Worm (Caenorhabditis elegans) whole organism, mixed stage, embryonic: Measurements from ENCODE around the gene W08E12.4.

ENCODE experiments used
- elt-3 ChIP-seq: fragments of 150-350 bp; optimal IDR thresholded peaks from 2 replicates; lab custom pipeline; 2014; ENCODE audit warnings: missing biosample characterization, missing genetic modification characterization
- lin-13 ChIP-seq: fragments of 150-350 bp; optimal IDR thresholded peaks from 2 replicates; lab custom pipeline; 2014; ENCODE audit warnings: missing biosample characterization, missing genetic modification characterization
- nhr-12 ChIP-seq: fragments of 150-350 bp; optimal IDR thresholded peaks from 2 replicates; lab custom pipeline; 2014; ENCODE audit warnings: missing biosample characterization, missing genetic modification characterization
- nhr-237 ChIP-seq: fragments of 150-350 bp; optimal IDR thresholded peaks from 2 replicates; lab custom pipeline; 2014; ENCODE audit warnings: missing biosample characterization, missing genetic modification characterization
- snpc-4 ChIP-seq: fragments of 150-350 bp; optimal IDR thresholded peaks from 2 replicates; lab custom pipeline; 2014; ENCODE audit warnings: missing biosample characterization, missing genetic modification characterization
- unc-62 ChIP-seq: fragments of 150-350 bp; optimal IDR thresholded peaks from 2 replicates; lab custom pipeline; 2014; ENCODE audit warnings: missing biosample characterization, missing genetic modification reagents, missing genetic modification characterization

ce11 chrIV:3337275-3337674 is 35.1 kb downstream of the W08E12.4 start:
- TF ChIP-seq unc-62 (GFP tag; lab: Kevin White, UChicago) (no peak), snpc-4 (tag; lab: Kevin White, UChicago) (no peak), lin-13 (no peak), nhr-237 (no peak), nhr-12 (tag; lab: Kevin White, UChicago) (no peak), elt-3 (tag; lab: Kevin White, UChicago) (no peak)
